Worm (Caenorhabditis elegans) whole organism, L4 larva: Measurements from ENCODE around the gene C16D9.6.

ENCODE experiments used
- Y48G9A.11 ChIP-seq: fragments of 200-800 bp; sonication (Bioruptor generic); IDR thresholded peaks from 2 replicates; pipeline ENCODE4 v1.3.6; 2022; ENCODE audit warnings: missing genetic modification reagents, missing genetic modification characterization, missing compliant biosample characterization
- aly-2 ChIP-seq: sonication (generic microtip); optimal IDR thresholded peaks from 2 replicates; lab custom pipeline; 2018; ENCODE audit warnings: missing biosample characterization, missing genetic modification characterization
- ama-1 ChIP-seq: fragments of 150-350 bp; optimal IDR thresholded peaks from 2 replicates; lab custom pipeline; 2014; ENCODE audit warnings: inconsistent platforms, mixed read lengths
- ceh-62 ChIP-seq: sonication (generic microtip); optimal IDR thresholded peaks from 2 replicates; lab custom pipeline; 2017; ENCODE audit warnings: missing biosample characterization, missing genetic modification characterization
- cey-2 ChIP-seq: sonication (generic microtip); optimal IDR thresholded peaks from 3 replicates; lab custom pipeline; 2017; ENCODE audit warnings: missing genetic modification characterization, mild to moderate bottlenecking, missing compliant biosample characterization, antibody characterized with exemption, borderline replicate concordance; ENCODE audit not compliant: insufficient read depth
- lin-39 ChIP-seq: fragments of 150-350 bp; optimal IDR thresholded peaks from 2 replicates; lab custom pipeline; 2014; ENCODE audit warnings: missing biosample characterization, missing genetic modification reagents, missing genetic modification characterization
- nhr-11 ChIP-seq: fragments of 150-350 bp; optimal IDR thresholded peaks from 2 replicates; lab custom pipeline; 2014; ENCODE audit warnings: missing biosample characterization, missing genetic modification characterization
- zag-1 ChIP-seq: fragments of 150-350 bp; optimal IDR thresholded peaks from 2 replicates; lab custom pipeline; 2014; ENCODE audit warnings: missing biosample characterization, missing genetic modification characterization
- zip-2 ChIP-seq: fragments of 150-350 bp; optimal IDR thresholded peaks from 2 replicates; lab custom pipeline; 2014; ENCODE audit warnings: missing biosample characterization, missing genetic modification characterization

- TF ChIP-seq ama-1 (lab: Kevin White, UChicago) (no peak), aly-2 (no peak), ceh-62 (no peak), zip-2 (tag; lab: Kevin White, UChicago) (no peak), Y48G9A.11 (GFP tag; lab: Robert Waterston, UW) (no peak), lin-39 (tag; lab: Kevin White, UChicago) (no peak), zag-1 (tag; lab: Kevin White, UChicago) (no peak), cey-2 (tag; lab: Kevin White, UChicago) (no peak), nhr-11 (tag; lab: Kevin White, UChicago) (no peak)
Measured at ce11 chrV:8198994-8199393, 51.1 kb downstream of the C16D9.6 start, which contains the start of gene F20D6.11.
